Worm (Caenorhabditis elegans) whole organism, L3 larva: Measurements from ENCODE around the gene cfim-2.

ENCODE experiments used
- R02D3.7 ChIP-seq: fragments of 150-350 bp; optimal IDR thresholded peaks from 2 replicates; lab custom pipeline; 2014; ENCODE audit warnings: missing biosample characterization, missing genetic modification characterization
- ZK546.5 ChIP-seq: sonication (generic microtip); optimal IDR thresholded peaks from 2 replicates; lab custom pipeline; 2017; ENCODE audit warnings: missing biosample characterization, missing genetic modification characterization
- aly-2 ChIP-seq: fragments of 150-350 bp; optimal IDR thresholded peaks from 2 replicates; lab custom pipeline; 2014; ENCODE audit warnings: missing biosample characterization, missing genetic modification characterization
- ama-1 ChIP-seq: fragments of 150-350 bp; optimal IDR thresholded peaks from 2 replicates; lab custom pipeline; 2018
- ceh-16 ChIP-seq: sonication (generic microtip); optimal IDR thresholded peaks from 2 replicates; lab custom pipeline; 2017; ENCODE audit warnings: missing biosample characterization, missing genetic modification characterization
- ceh-28 ChIP-seq: fragments of 150-350 bp; optimal IDR thresholded peaks from 2 replicates; lab custom pipeline; 2014; ENCODE audit warnings: missing biosample characterization, missing genetic modification reagents, missing genetic modification characterization
- ceh-82 ChIP-seq: fragments of 150-350 bp; optimal IDR thresholded peaks from 2 replicates; lab custom pipeline; 2014; ENCODE audit warnings: missing biosample characterization, missing genetic modification characterization
- ceh-9 ChIP-seq: sonication (generic microtip); optimal IDR thresholded peaks from 2 replicates; lab custom pipeline; 2018; ENCODE audit warnings: missing biosample characterization, missing genetic modification characterization
- daf-12 ChIP-seq: fragments of 150-350 bp; optimal IDR thresholded peaks from 2 replicates; lab custom pipeline; 2014; ENCODE audit warnings: missing biosample characterization, missing genetic modification reagents, missing genetic modification characterization
- egl-27 ChIP-seq: sonication (generic microtip); optimal IDR thresholded peaks from 4 replicates; lab custom pipeline; 2017; ENCODE audit warnings: missing biosample characterization, missing genetic modification reagents, missing genetic modification characterization
- egl-5 ChIP-seq: fragments of 150-350 bp; optimal IDR thresholded peaks from 2 replicates; lab custom pipeline; 2017; ENCODE audit warnings: missing biosample characterization, missing genetic modification reagents, missing genetic modification characterization, inconsistent platforms
- elt-1 ChIP-seq: fragments of 150-350 bp; optimal IDR thresholded peaks from 2 replicates; lab custom pipeline; 2014; ENCODE audit warnings: missing biosample characterization, missing genetic modification characterization
- elt-2 ChIP-seq: sonication (generic microtip); optimal IDR thresholded peaks from 2 replicates; lab custom pipeline; 2016; ENCODE audit warnings: missing genetic modification reagents, mild to moderate bottlenecking, missing genetic modification characterization, missing compliant biosample characterization
- elt-3 ChIP-seq, 3 experiments: fragments of 150-350 bp in 1 of 3; sonication (generic microtip) in 2 of 3; optimal IDR thresholded peaks; 2 replicates in 2 of 3; 4 replicates in 1 of 3; lab custom pipeline; 2014 to 2017; ENCODE audit warnings: missing biosample characterization in 3 of 3, missing genetic modification characterization in 3 of 3
- eor-1 ChIP-seq, 2 experiments: fragments of 150-350 bp; optimal IDR thresholded peaks; 2 replicates each; lab custom pipeline; 2014 to 2018; ENCODE audit warnings: missing biosample characterization in 2 of 2, missing genetic modification characterization in 2 of 2
- fkh-10 ChIP-seq: sonication (generic microtip); optimal IDR thresholded peaks from 2 replicates; lab custom pipeline; 2017; ENCODE audit warnings: missing biosample characterization, missing genetic modification reagents, missing genetic modification characterization
- fkh-2 ChIP-seq: fragments of 150-350 bp; optimal IDR thresholded peaks from 2 replicates; lab custom pipeline; 2014; ENCODE audit warnings: missing biosample characterization, missing genetic modification reagents, missing genetic modification characterization
- fos-1 ChIP-seq: fragments of 150-350 bp; optimal IDR thresholded peaks from 2 replicates; lab custom pipeline; 2014; ENCODE audit warnings: missing biosample characterization, missing genetic modification characterization
- hmg-11 ChIP-seq: sonication (generic microtip); optimal IDR thresholded peaks from 2 replicates; lab custom pipeline; 2016; ENCODE audit warnings: missing genetic modification characterization, missing compliant biosample characterization
- jun-1 ChIP-seq: fragments of 150-350 bp; optimal IDR thresholded peaks from 2 replicates; lab custom pipeline; 2014; ENCODE audit warnings: missing biosample characterization, missing genetic modification reagents, missing genetic modification characterization
- lin-15B ChIP-seq: fragments of 150-350 bp; optimal IDR thresholded peaks from 2 replicates; lab custom pipeline; 2014; ENCODE audit warnings: missing biosample characterization, missing genetic modification characterization
- lin-39 ChIP-seq: fragments of 150-350 bp; optimal IDR thresholded peaks from 2 replicates; lab custom pipeline; 2018; ENCODE audit warnings: missing biosample characterization, missing genetic modification reagents, missing genetic modification characterization
- lsy-12 ChIP-seq: sonication (generic microtip); optimal IDR thresholded peaks from 2 replicates; lab custom pipeline; 2016; ENCODE audit warnings: mild to moderate bottlenecking, missing genetic modification characterization, missing compliant biosample characterization
- mdl-1 ChIP-seq: fragments of 150-350 bp; optimal IDR thresholded peaks from 2 replicates; lab custom pipeline; 2014; ENCODE audit warnings: missing biosample characterization, missing genetic modification characterization
- mml-1 ChIP-seq: fragments of 150-350 bp; sonication (generic microtip); optimal IDR thresholded peaks from 3 replicates; lab custom pipeline; 2014; ENCODE audit warnings: missing biosample characterization, missing genetic modification characterization
- nfya-1 ChIP-seq: sonication (generic microtip); optimal IDR thresholded peaks from 2 replicates; lab custom pipeline; 2017; ENCODE audit warnings: missing genetic modification characterization, mild to moderate bottlenecking, missing compliant biosample characterization, antibody characterized with exemption, moderate library complexity; ENCODE audit not compliant: insufficient read depth
- nhr-11 ChIP-seq: fragments of 150-350 bp; optimal IDR thresholded peaks from 2 replicates; lab custom pipeline; 2014; ENCODE audit warnings: missing biosample characterization, missing genetic modification characterization
- nhr-12 ChIP-seq: fragments of 150-350 bp; optimal IDR thresholded peaks from 2 replicates; lab custom pipeline; 2014; ENCODE audit warnings: missing biosample characterization, missing genetic modification characterization
- nhr-23 ChIP-seq: fragments of 150-350 bp; optimal IDR thresholded peaks from 2 replicates; lab custom pipeline; 2014; ENCODE audit warnings: missing biosample characterization, missing genetic modification reagents, missing genetic modification characterization
- nhr-237 ChIP-seq: fragments of 150-350 bp; optimal IDR thresholded peaks from 2 replicates; lab custom pipeline; 2014; ENCODE audit warnings: missing biosample characterization, missing genetic modification characterization
- nhr-25 ChIP-seq: sonication (generic microtip); optimal IDR thresholded peaks from 2 replicates; lab custom pipeline; 2017; ENCODE audit warnings: missing biosample characterization, missing genetic modification characterization
- nhr-28 ChIP-seq: fragments of 150-350 bp; optimal IDR thresholded peaks from 2 replicates; lab custom pipeline; 2014; ENCODE audit warnings: missing biosample characterization, missing genetic modification characterization
- nhr-43 ChIP-seq: sonication (generic microtip); optimal IDR thresholded peaks from 2 replicates; lab custom pipeline; 2016; ENCODE audit warnings: mild to moderate bottlenecking, missing genetic modification characterization, missing compliant biosample characterization; ENCODE audit not compliant: poor library complexity, severe bottlenecking
- nhr-67 ChIP-seq: fragments of 150-350 bp; optimal IDR thresholded peaks from 2 replicates; lab custom pipeline; 2014; ENCODE audit warnings: missing biosample characterization, missing genetic modification characterization
- nhr-76 ChIP-seq: fragments of 150-350 bp; sonication (generic microtip); optimal IDR thresholded peaks from 5 replicates; lab custom pipeline; 2014; ENCODE audit warnings: missing biosample characterization, missing genetic modification characterization
- nhr-77 ChIP-seq: fragments of 150-350 bp; optimal IDR thresholded peaks from 2 replicates; lab custom pipeline; 2014; ENCODE audit warnings: missing biosample characterization, missing genetic modification characterization
- pha-4 ChIP-seq: fragments of 150-350 bp; optimal IDR thresholded peaks from 2 replicates; lab custom pipeline; 2014; ENCODE audit warnings: missing biosample characterization, missing genetic modification reagents, missing genetic modification characterization
- pqm-1 ChIP-seq: fragments of 150-350 bp; optimal IDR thresholded peaks from 2 replicates; lab custom pipeline; 2017; ENCODE audit warnings: missing biosample characterization, missing genetic modification characterization, inconsistent platforms
- sea-2 ChIP-seq: fragments of 150-350 bp; sonication (generic microtip); optimal IDR thresholded peaks from 4 replicates; lab custom pipeline; 2014; ENCODE audit warnings: missing biosample characterization, missing genetic modification reagents, missing genetic modification characterization
- skn-1 ChIP-seq: fragments of 150-350 bp; optimal IDR thresholded peaks from 2 replicates; lab custom pipeline; 2014; ENCODE audit warnings: missing biosample characterization, missing genetic modification characterization
- snpc-4 ChIP-seq: fragments of 150-350 bp; optimal IDR thresholded peaks from 2 replicates; lab custom pipeline; 2014; ENCODE audit warnings: missing biosample characterization, missing genetic modification characterization
- tbx-2 ChIP-seq: sonication (generic microtip); optimal IDR thresholded peaks from 2 replicates; lab custom pipeline; 2016; ENCODE audit warnings: mild to moderate bottlenecking, missing genetic modification characterization, missing compliant biosample characterization
- unc-39 ChIP-seq: sonication (generic microtip); optimal IDR thresholded peaks from 4 replicates; lab custom pipeline; 2017; ENCODE audit warnings: missing biosample characterization, missing genetic modification characterization
- unc-62 ChIP-seq: fragments of 150-350 bp; sonication (generic microtip); optimal IDR thresholded peaks from 4 replicates; lab custom pipeline; 2014; ENCODE audit warnings: missing biosample characterization, missing genetic modification reagents, missing genetic modification characterization
- zag-1 ChIP-seq: fragments of 150-350 bp; optimal IDR thresholded peaks from 2 replicates; lab custom pipeline; 2014; ENCODE audit warnings: missing biosample characterization, missing genetic modification characterization
- ztf-11 ChIP-seq: fragments of 150-350 bp; optimal IDR thresholded peaks from 2 replicates; lab custom pipeline; 2014; ENCODE audit warnings: missing biosample characterization, missing genetic modification characterization
- ztf-4 ChIP-seq: fragments of 150-350 bp; optimal IDR thresholded peaks from 2 replicates; lab custom pipeline; 2014; ENCODE audit warnings: missing biosample characterization, missing genetic modification characterization

Gene cfim-2

ce11 chrIV:8949078-8950039, 23.2 kb downstream of the cfim-2 start:
- no peak for TF ChIP-seq nhr-237 (tag; lab: Kevin White, UChicago)
- no peak for TF ChIP-seq mml-1 (tag; lab: Kevin White, UChicago)
- peak; percentile 54 for TF ChIP-seq nfya-1 (tag; lab: Kevin White, UChicago)
- peak; percentile 66 for TF ChIP-seq nhr-23 (tag; lab: Kevin White, UChicago)
- TF ChIP-seq egl-5 (tag; lab: Kevin White, UChicago), result no peak
- no peak for TF ChIP-seq snpc-4 (tag; lab: Kevin White, UChicago)
- TF ChIP-seq fkh-10 (GFP tag; lab: Kevin White, UChicago), result no peak
- TF ChIP-seq elt-2 (tag; lab: Kevin White, UChicago), result peak; percentile 75
- peak; percentile 33 for TF ChIP-seq lsy-12 (tag; lab: Kevin White, UChicago)
- no peak for TF ChIP-seq ztf-11
- no peak for TF ChIP-seq nhr-77
- no peak for TF ChIP-seq daf-12 (tag; lab: Kevin White, UChicago)
- no peak for TF ChIP-seq aly-2 (tag; lab: Kevin White, UChicago)
- peak; percentile 99 for TF ChIP-seq nhr-25 (tag; lab: Kevin White, UChicago)
- TF ChIP-seq egl-27, result no peak
- no peak for TF ChIP-seq nhr-11
- no peak for TF ChIP-seq fkh-2 (tag; lab: Kevin White, UChicago)
- peak; percentile 85 for TF ChIP-seq nhr-43 (tag; lab: Kevin White, UChicago)
- no peak for TF ChIP-seq ceh-28 (tag; lab: Kevin White, UChicago)
- no peak for TF ChIP-seq R02D3.7 (tag; lab: Kevin White, UChicago)
- no peak for TF ChIP-seq ztf-4 (tag; lab: Kevin White, UChicago)
- TF ChIP-seq eor-1 (tag; optimal IDR thresholded peaks at IDR 0.05; lab: Kevin White, UChicago), result no peak
- TF ChIP-seq unc-62 (GFP tag; lab: Kevin White, UChicago), result no peak
- TF ChIP-seq ZK546.5, result no peak
- no peak for TF ChIP-seq elt-1
- peak; percentile 81 for TF ChIP-seq mdl-1 (tag; lab: Kevin White, UChicago)
- TF ChIP-seq pha-4 (tag; lab: Kevin White, UChicago), result peak; percentile 43
- peak; percentile 7 for TF ChIP-seq fos-1 (tag; lab: Kevin White, UChicago)
- no peak for TF ChIP-seq hmg-11 (tag; lab: Kevin White, UChicago)
- peak; percentile 93 for TF ChIP-seq pqm-1
- no peak for TF ChIP-seq ceh-16 (tag; lab: Kevin White, UChicago)
- TF ChIP-seq nhr-28 (tag; lab: Kevin White, UChicago), result no peak
- no peak for TF ChIP-seq zag-1
- peak; percentile 77 for TF ChIP-seq jun-1 (tag; lab: Kevin White, UChicago)
- TF ChIP-seq ceh-9 (tag; lab: Kevin White, UChicago), result no peak
- TF ChIP-seq elt-3 (tag; optimal IDR thresholded peaks at IDR 0.05; lab: Kevin White, UChicago), result no peak
- no peak for TF ChIP-seq lin-39 (tag; lab: Kevin White, UChicago)
- no peak for TF ChIP-seq nhr-12 (tag; lab: Kevin White, UChicago)
- TF ChIP-seq ama-1, result no peak
- no peak for TF ChIP-seq unc-39
- TF ChIP-seq skn-1 (tag; lab: Kevin White, UChicago), result no peak
- no peak for TF ChIP-seq lin-15B (tag; lab: Kevin White, UChicago)
- no peak for TF ChIP-seq sea-2
- peak; percentile 32 for TF ChIP-seq tbx-2 (tag; lab: Kevin White, UChicago)
- no peak for TF ChIP-seq nhr-76 (tag; lab: Kevin White, UChicago)
- no peak for TF ChIP-seq nhr-67 (tag; lab: Kevin White, UChicago)
- TF ChIP-seq ceh-82 (tag; lab: Kevin White, UChicago), result no peak
